Fruit fly (Drosophila melanogaster): Measurements from ENCODE around the gene nht.

nht gene

dm6 chr2L:15333602-15334080, 14.9 kb upstream of the nht start, which contains the start of gene esg (continued):
- TF ChIP-seq CG6765 (GFP tag; optimal IDR thresholded peaks at IDR 0.05) (no peak), CG2875 (GFP tag; optimal IDR thresholded peaks at IDR 0.05) (no peak), nom (GFP tag; optimal IDR thresholded peaks at IDR 0.05) (no peak), Pdp1 (GFP tag; optimal IDR thresholded peaks at IDR 0.05) (peak in 1 of 2 experiments; percentile 16), CG11560 (tag; IDR thresholded peaks at IDR 0.05) (no peak), Nf-YA (GFP tag; IDR thresholded peaks at IDR 0.05) (peak; percentile 90), Deaf1 (tag; optimal IDR thresholded peaks at IDR 0.05) (peak; percentile 100), Sin3A (optimal IDR thresholded peaks at IDR 0.05) (no peak), tgo (GFP tag; IDR thresholded peaks at IDR 0.05) (no peak), trh (GFP tag; optimal IDR thresholded peaks at IDR 0.05) (no peak), HLHmδ (GFP tag; optimal IDR thresholded peaks at IDR 0.05) (peak; percentile 49), CG16813 (GFP tag; IDR thresholded peaks at IDR 0.05; ENCODE audit: partially characterized antibody) (no peak), sna (GFP tag; IDR thresholded peaks at IDR 0.05; ENCODE audit: partially characterized antibody) (peak; percentile 75), bcd (GFP tag; optimal IDR thresholded peaks at IDR 0.05) (no peak), CG6272 (GFP tag; IDR thresholded peaks at IDR 0.05) (no peak), CG2678 (tag; optimal IDR thresholded peaks at IDR 0.05) (no peak), slbo (GFP tag; IDR thresholded peaks at IDR 0.05) (no peak), CG16815 (GFP tag; optimal IDR thresholded peaks at IDR 0.05) (no peak), CG10209 (GFP tag; optimal IDR thresholded peaks at IDR 0.05) (no peak), ttk (GFP tag; IDR thresholded peaks at IDR 0.05) (no peak), CG13775 (GFP tag; optimal IDR thresholded peaks at IDR 0.05) (no peak), BEAF-32 (GFP tag; optimal IDR thresholded peaks at IDR 0.05) (no peak), CG7271 (tag; optimal IDR thresholded peaks at IDR 0.05) (peak; percentile 12), zf30C (GFP tag; optimal IDR thresholded peaks at IDR 0.05) (peak; percentile 37), Atf-2 (GFP tag; optimal IDR thresholded peaks at IDR 0.05) (no peak), Tbp (GFP tag; optimal IDR thresholded peaks at IDR 0.05) (peak; percentile 85), shn (GFP tag; optimal IDR thresholded peaks at IDR 0.05) (no peak), Eip74EF (GFP tag; optimal IDR thresholded peaks at IDR 0.05) (no peak), CG1024 (GFP tag; IDR thresholded peaks at IDR 0.05) (0 out of 2 replicates have a peak, but pooled peaks have one; percentile 13), CG15011 (GFP tag; optimal IDR thresholded peaks at IDR 0.05) (no peak), HmgD (GFP tag; optimal IDR thresholded peaks at IDR 0.05) (no peak), Adf1 (GFP tag; IDR thresholded peaks at IDR 0.05) (no peak), CG3163 (GFP tag; optimal IDR thresholded peaks at IDR 0.05) (peak; percentile 83), CG15514 (GFP tag; optimal IDR thresholded peaks at IDR 0.05) (no peak), Opbp (GFP tag; IDR thresholded peaks at IDR 0.05; ENCODE audit: partially characterized antibody) (peak; percentile 42; the same call in 1 of the 3 replicates), CG6254 (GFP tag; optimal IDR thresholded peaks at IDR 0.05) (no peak), CG1832 (GFP tag; optimal IDR thresholded peaks at IDR 0.05) (no peak), cwo (GFP tag; optimal IDR thresholded peaks at IDR 0.05) (peak; percentile 75), Lim3 (GFP tag; IDR thresholded peaks at IDR 0.05) (no peak), CG33557 (GFP tag; optimal IDR thresholded peaks at IDR 0.05) (peak; percentile 12), CG17568 (GFP tag; optimal IDR thresholded peaks at IDR 0.05) (no peak), tll (GFP tag; optimal IDR thresholded peaks at IDR 0.05) (peak in 1 of 2 experiments; percentile 18), Bgb (GFP tag; IDR thresholded peaks at IDR 0.05; ENCODE audit: partially characterized antibody) (peak; percentile 31; the same call in 1 of the 2 replicates), CG12391 (tag; optimal IDR thresholded peaks at IDR 0.05) (no peak), CG12744 (GFP tag; optimal IDR thresholded peaks at IDR 0.05) (no peak), Meics (GFP tag; optimal IDR thresholded peaks at IDR 0.05) (no peak), Dll (GFP tag; IDR thresholded peaks at IDR 0.05; ENCODE audit: partially characterized antibody) (peak; percentile 56; the same call in 2 of the 4 replicates), gce (GFP tag; IDR thresholded peaks at IDR 0.05) (peak; percentile 38; the same call in 1 of the 3 replicates), kah (GFP tag; optimal IDR thresholded peaks at IDR 0.05) (peak; percentile 45)

Data from whole organism, embryonic.